Fruit fly (Drosophila melanogaster): Measurements from ENCODE around the gene CG44198.

The CG44198 gene

dm6 chr2L:13073797-13074196, 45.1 kb downstream of the CG44198 start (continued):
- TF ChIP-seq CG34376 (GFP tag; optimal IDR thresholded peaks at IDR 0.05) (no peak), Hr78 (GFP tag; optimal IDR thresholded peaks at IDR 0.05) (peak in 1 of 2 experiments; percentile 48), Dfd (GFP tag; optimal IDR thresholded peaks at IDR 0.05) (no peak), jigr1 (GFP tag; IDR thresholded peaks at IDR 0.05) (0 out of 3 replicates have a peak, but pooled peaks have one; percentile 34), CG1233 (GFP tag; optimal IDR thresholded peaks at IDR 0.05) (no peak), bsh (GFP tag; optimal IDR thresholded peaks at IDR 0.05) (peak in 1 of 2 experiments; percentile 81), Atf3 (GFP tag; optimal IDR thresholded peaks at IDR 0.05) (peak; percentile 39), Hr3 (GFP tag; optimal IDR thresholded peaks at IDR 0.05) (peak; percentile 40), Mad (GFP tag; optimal IDR thresholded peaks at IDR 0.05) (peak; percentile 49), unc-4 (GFP tag; IDR thresholded peaks at IDR 0.05; ENCODE audit: partially characterized antibody) (no peak), stc (GFP tag; IDR thresholded peaks at IDR 0.05) (peak; percentile 80), jing (GFP tag; optimal IDR thresholded peaks at IDR 0.05) (no peak), mld (GFP tag; IDR thresholded peaks at IDR 0.05; ENCODE audit: partially characterized antibody) (no peak), B-H2 (GFP tag; optimal IDR thresholded peaks at IDR 0.05) (no peak), CG30020 (tag; optimal IDR thresholded peaks at IDR 0.05) (no peak), Stat92E (GFP tag; optimal IDR thresholded peaks at IDR 0.05) (no peak), CG4360 (GFP tag; IDR thresholded peaks at IDR 0.05) (peak; percentile 45; the same call in 1 of the 2 replicates), hb (GFP tag; IDR thresholded peaks at IDR 0.05; ENCODE audit: partially characterized antibody) (no peak), CG30431 (GFP tag; optimal IDR thresholded peaks at IDR 0.05) (peak; percentile 33), Gsc (GFP tag; IDR thresholded peaks at IDR 0.05) (peak; percentile 59; the same call in 1 of the 2 replicates), twi (tag; optimal IDR thresholded peaks at IDR 0.05) (no peak), CG6689 (GFP tag; IDR thresholded peaks at IDR 0.05) (peak; percentile 82), CG11085 (GFP tag; IDR thresholded peaks at IDR 0.05) (peak; percentile 29; the same call in 1 of the 2 replicates), lmd (GFP tag; IDR thresholded peaks at IDR 0.05) (peak; percentile 74), tna (GFP tag; IDR thresholded peaks at IDR 0.05; ENCODE audit: partially characterized antibody) (no peak), NfI (GFP tag; optimal IDR thresholded peaks at IDR 0.05) (peak; percentile 30), lov (optimal IDR thresholded peaks at IDR 0.05) (no peak), lov (GFP tag; IDR thresholded peaks at IDR 0.05) (peak; percentile 77; the same call in 2 of the 3 replicates), eyg (GFP tag; optimal IDR thresholded peaks at IDR 0.05) (peak; percentile 18), CG9876 (GFP tag; optimal IDR thresholded peaks at IDR 0.05) (no peak), CG10959 (GFP tag; IDR thresholded peaks at IDR 0.05) (peak; percentile 45), CoRest (tag; optimal IDR thresholded peaks at IDR 0.05) (peak; percentile 34), CG34422 (GFP tag; IDR thresholded peaks at IDR 0.05) (0 out of 3 replicates have a peak, but pooled peaks have one; percentile 45), CG14710 (tag; optimal IDR thresholded peaks at IDR 0.05) (peak; percentile 41), CG15269 (tag; optimal IDR thresholded peaks at IDR 0.05) (peak; percentile 31), fd64A (GFP tag; optimal IDR thresholded peaks at IDR 0.05) (no peak), HLH4C (GFP tag; IDR thresholded peaks at IDR 0.05; ENCODE audit: partially characterized antibody) (no peak), cg (GFP tag; optimal IDR thresholded peaks at IDR 0.05) (no peak), ERR (GFP tag; optimal IDR thresholded peaks at IDR 0.05) (peak; percentile 11), Sin3A (optimal IDR thresholded peaks at IDR 0.05) (no peak), Bgb (GFP tag; IDR thresholded peaks at IDR 0.05; ENCODE audit: partially characterized antibody) (no peak), disco-r (GFP tag; optimal IDR thresholded peaks at IDR 0.05) (no peak), ci (GFP tag; IDR thresholded peaks at IDR 0.05) (peak; percentile 81; the same call in 2 of the 3 replicates), Gug (GFP tag; IDR thresholded peaks at IDR 0.05) (peak; percentile 68), CG11723 (GFP tag; optimal IDR thresholded peaks at IDR 0.05) (no peak), CG15073 (GFP tag; optimal IDR thresholded peaks at IDR 0.05) (no peak), sens (GFP tag) (peak; percentile 92), h (optimal IDR thresholded peaks at IDR 0.05) (no peak), Taf1 (GFP tag; IDR thresholded peaks at IDR 0.05) (peak; percentile 39; the same call in 1 of the 2 replicates), Fer1 (GFP tag; optimal IDR thresholded peaks at IDR 0.05) (no peak), ase (GFP tag; IDR thresholded peaks at IDR 0.05) (peak; percentile 57; the same call in 2 of the 3 replicates)
